Worm (Caenorhabditis elegans): ENCODE data around the gene srg-27.

The srg-27 gene

DNA sequence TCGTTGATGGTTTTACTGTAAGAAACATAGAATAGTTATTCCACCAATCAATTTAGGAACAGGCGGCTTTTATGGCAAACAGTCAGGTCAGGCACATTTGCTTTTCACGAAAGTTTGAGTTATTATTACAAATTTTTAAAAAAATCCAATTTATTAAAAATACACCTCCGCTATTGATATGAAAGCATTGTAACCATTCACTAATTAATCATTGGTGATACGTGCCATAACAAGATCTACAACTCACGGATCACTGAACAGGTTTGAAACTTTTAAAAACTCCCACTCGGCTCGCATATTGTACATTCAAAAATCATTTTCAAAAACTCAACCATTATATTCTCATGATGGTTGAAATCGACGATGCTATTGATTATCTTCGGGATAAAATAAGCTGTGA is at the start of gene srg-27:
Gene srg-27 (plus strand): TSS at position 301 of the 400 bp plus-strand sequence.
- TF ChIP-seq K09A11.1 (tag; optimal IDR thresholded peaks at IDR 0.05; ENCODE audit: insufficient read depth), result no peak
- TF ChIP-seq hlh-15 (tag; optimal IDR thresholded peaks at IDR 0.05), result no peak
- no peak for TF ChIP-seq ztf-16 (tag; optimal IDR thresholded peaks at IDR 0.05)
- TF ChIP-seq lim-6 (tag; optimal IDR thresholded peaks at IDR 0.05), result no peak
- no peak for TF ChIP-seq ceh-48 (tag; optimal IDR thresholded peaks at IDR 0.05)
- no peak for TF ChIP-seq elt-2 (tag; optimal IDR thresholded peaks at IDR 0.05)
- no peak for TF ChIP-seq dve-1 (tag; optimal IDR thresholded peaks at IDR 0.05)
- TF ChIP-seq mec-3 (tag; optimal IDR thresholded peaks at IDR 0.05; ENCODE audit: borderline replicate concordance), result no peak
- TF ChIP-seq ceh-18 (tag; optimal IDR thresholded peaks at IDR 0.05), result no peak
- TF ChIP-seq elt-4 (tag; optimal IDR thresholded peaks at IDR 0.05), result no peak
- TF ChIP-seq pha-2 (tag; optimal IDR thresholded peaks at IDR 0.05), result no peak
- no peak for TF ChIP-seq ttx-3 (tag; optimal IDR thresholded peaks at IDR 0.05)
- no peak for TF ChIP-seq pax-1 (tag; optimal IDR thresholded peaks at IDR 0.05)
- TF ChIP-seq ceh-22 (tag; optimal IDR thresholded peaks at IDR 0.05), result no peak
- TF ChIP-seq odd-2 (tag; optimal IDR thresholded peaks at IDR 0.05), result no peak
- no peak for TF ChIP-seq gmeb-2 (tag; optimal IDR thresholded peaks at IDR 0.05)
- TF ChIP-seq nhr-11 (tag; optimal IDR thresholded peaks at IDR 0.05), result no peak
- TF ChIP-seq pros-1 (tag; optimal IDR thresholded peaks at IDR 0.05), result no peak

- TF ChIP-seq rnt-1 (tag; optimal IDR thresholded peaks at IDR 0.05), result peak; percentile 72
- no peak for TF ChIP-seq ttx-3 (tag; optimal IDR thresholded peaks at IDR 0.05)
- TF ChIP-seq ceh-18 (tag; optimal IDR thresholded peaks at IDR 0.05), result peak; percentile 80
- peak; percentile 4 for TF ChIP-seq tbx-2 (tag; optimal IDR thresholded peaks at IDR 0.05)
- TF ChIP-seq unc-55 (GFP tag; optimal IDR thresholded peaks at IDR 0.05), result peak; percentile 59
These were observed 43.7 kb upstream of the srg-27 start for ce11 chrV:5295940-5296339.

ce11 chrV:5297740-5298139 is 41.9 kb upstream of the srg-27 start:
- TF ChIP-seq ref-2 (tag; optimal IDR thresholded peaks at IDR 0.05), result no peak
- TF ChIP-seq lin-11 (tag; optimal IDR thresholded peaks at IDR 0.05), result no peak
- no peak for TF ChIP-seq npax-4 (tag; optimal IDR thresholded peaks at IDR 0.05)
- no peak for TF ChIP-seq ama-1 (optimal IDR thresholded peaks at IDR 0.05)
- no peak for TF ChIP-seq ceh-48 (tag; optimal IDR thresholded peaks at IDR 0.05)
- TF ChIP-seq ceh-45 (GFP tag; IDR thresholded peaks at IDR 0.05), result no peak
- TF ChIP-seq ceh-14 (tag; optimal IDR thresholded peaks at IDR 0.05), result no peak
- no peak for TF ChIP-seq unc-86 (tag; optimal IDR thresholded peaks at IDR 0.05)
- no peak for TF ChIP-seq ceh-19 (GFP tag; optimal IDR thresholded peaks at IDR 0.05)
- TF ChIP-seq pax-1 (tag; optimal IDR thresholded peaks at IDR 0.05), result no peak
- no peak for TF ChIP-seq nhr-232 (tag; optimal IDR thresholded peaks at IDR 0.05)
- no peak for TF ChIP-seq hlh-30 (tag; optimal IDR thresholded peaks at IDR 0.05; ENCODE audit: insufficient read depth)
- no peak for TF ChIP-seq pros-1 (tag; optimal IDR thresholded peaks at IDR 0.05)
- no peak for TF ChIP-seq fkh-6 (tag; optimal IDR thresholded peaks at IDR 0.05)
- TF ChIP-seq che-1 (tag; optimal IDR thresholded peaks at IDR 0.05), result no peak
- TF ChIP-seq pag-3 (tag; optimal IDR thresholded peaks at IDR 0.05; ENCODE audit: borderline replicate concordance), result no peak

DNA sequence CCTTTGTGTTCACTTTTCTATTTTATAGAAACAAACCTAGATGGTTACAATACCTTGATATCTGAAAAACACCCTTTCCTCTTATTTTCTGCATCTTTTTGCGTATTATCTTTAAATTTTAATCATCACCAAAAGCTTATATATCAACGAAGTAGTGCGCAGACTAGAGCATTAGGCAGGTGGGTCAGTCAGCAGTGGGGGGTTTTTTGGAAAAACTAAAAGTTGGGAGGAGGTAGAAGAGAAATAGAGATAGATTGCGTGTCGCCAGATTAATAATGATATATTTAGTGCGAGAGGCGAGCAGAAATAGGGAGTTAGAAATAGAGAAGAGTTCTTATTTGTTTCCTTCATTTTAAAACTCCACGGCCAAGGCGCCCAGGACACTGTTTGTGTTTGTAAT is 38.4 kb upstream of the srg-27 start:
- no peak for TF ChIP-seq pag-3 (tag; optimal IDR thresholded peaks at IDR 0.05; ENCODE audit: borderline replicate concordance)
- no peak for TF ChIP-seq nfya-1 (tag; optimal IDR thresholded peaks at IDR 0.05)
- TF ChIP-seq unc-55 (GFP tag; optimal IDR thresholded peaks at IDR 0.05), result no peak
- no peak for TF ChIP-seq sox-4 (tag; optimal IDR thresholded peaks at IDR 0.05)
- TF ChIP-seq ceh-18 (tag; optimal IDR thresholded peaks at IDR 0.05), result no peak
- TF ChIP-seq rnt-1 (tag; optimal IDR thresholded peaks at IDR 0.05), result no peak
- no peak for TF ChIP-seq ceh-48 (tag; optimal IDR thresholded peaks at IDR 0.05)
- TF ChIP-seq ceh-9 (tag; optimal IDR thresholded peaks at IDR 0.05), result no peak
- no peak for TF ChIP-seq ttx-3 (tag; optimal IDR thresholded peaks at IDR 0.05)
- no peak for TF ChIP-seq hlh-6 (tag; optimal IDR thresholded peaks at IDR 0.05)
- no peak for TF ChIP-seq npax-4 (tag; optimal IDR thresholded peaks at IDR 0.05)
- TF ChIP-seq Y22D7AL.16 (tag; optimal IDR thresholded peaks at IDR 0.05), result no peak
- TF ChIP-seq gmeb-2 (tag; optimal IDR thresholded peaks at IDR 0.05), result no peak
- no peak for TF ChIP-seq hlh-8 (tag; optimal IDR thresholded peaks at IDR 0.05)
- no peak for TF ChIP-seq dmd-4 (tag; optimal IDR thresholded peaks at IDR 0.05; ENCODE audit: borderline replicate concordance)
- TF ChIP-seq hlh-30 (tag; optimal IDR thresholded peaks at IDR 0.05; ENCODE audit: insufficient read depth), result no peak
- no peak for TF ChIP-seq ceh-30 (tag; optimal IDR thresholded peaks at IDR 0.05)

Data from whole organism, late embryonic.